Worm (Caenorhabditis elegans) whole organism, L1 larva: Measurements from ENCODE around the gene ztf-22.

ENCODE experiments used
- C04F5.9 ChIP-seq: sonication (generic microtip); optimal IDR thresholded peaks from 2 replicates; lab custom pipeline; 2016; ENCODE audit warnings: missing genetic modification characterization, missing compliant biosample characterization
- alr-1 ChIP-seq: fragments of 200-800 bp; sonication (Bioruptor generic); optimal IDR thresholded peaks from 2 replicates; lab custom pipeline; 2018; ENCODE audit warnings: borderline replicate concordance, mild to moderate bottlenecking, missing genetic modification characterization, missing compliant biosample characterization
- ceh-8 ChIP-seq: fragments of 200-800 bp; sonication (Bioruptor generic); optimal IDR thresholded peaks from 2 replicates; lab custom pipeline; 2018; ENCODE audit warnings: mild to moderate bottlenecking, missing genetic modification characterization, moderate library complexity, missing compliant biosample characterization
- ceh-82 ChIP-seq, 3 experiments: fragments of 150-350 bp in 1 of 3; sonication (generic microtip) in 2 of 3; optimal IDR thresholded peaks; 2 replicates each; lab custom pipeline; 2014 to 2017; ENCODE audit warnings: missing biosample characterization in 3 of 3, missing genetic modification characterization in 3 of 3
- ceh-88 ChIP-seq: fragments of 200-800 bp; sonication (Bioruptor generic); IDR thresholded peaks from 2 replicates; pipeline ENCODE4 v1.3.6; 2022; ENCODE audit warnings: missing genetic modification characterization, missing compliant biosample characterization
- dpl-1 ChIP-seq, 3 experiments: fragments of 150-350 bp in 2 of 3; sonication (generic microtip) in 1 of 3; optimal IDR thresholded peaks; 2 replicates each; lab custom pipeline; 2014 to 2017; ENCODE audit warnings: missing biosample characterization in 3 of 3, missing genetic modification characterization in 3 of 3, missing genetic modification reagents in 3 of 3
- efl-1 ChIP-seq, 4 experiments: fragments of 150-350 bp; optimal IDR thresholded peaks in 3 of 4; peaks in 1 of 4; 1 replicate in 1 of 4; 2 replicates in 3 of 4; lab custom pipeline; 2014; ENCODE audit warnings: missing biosample characterization in 2 of 4, missing genetic modification characterization in 2 of 4, missing genetic modification reagents in 2 of 4
- egl-13 ChIP-seq: sonication (generic microtip); optimal IDR thresholded peaks from 2 replicates; lab custom pipeline; 2016; ENCODE audit warnings: missing genotype, missing genetic modification reagents, missing genetic modification characterization, missing compliant biosample characterization
- ets-5 ChIP-seq: fragments of 200-800 bp; sonication (Bioruptor generic); IDR thresholded peaks from 2 replicates; pipeline ENCODE4 v1.3.6; 2022; ENCODE audit warnings: missing genetic modification characterization, missing compliant biosample characterization
- grh-1 ChIP-seq: fragments of 200-800 bp; sonication (Bioruptor generic); IDR thresholded peaks from 2 replicates; pipeline ENCODE4 v1.3.6; 2022; ENCODE audit warnings: missing genetic modification reagents, missing genetic modification characterization, missing compliant biosample characterization
- jun-1 ChIP-seq: fragments of 150-350 bp; optimal IDR thresholded peaks from 2 replicates; lab custom pipeline; 2014; ENCODE audit warnings: missing biosample characterization, missing genetic modification reagents, missing genetic modification characterization
- lin-13 ChIP-seq: fragments of 150-350 bp; optimal IDR thresholded peaks from 2 replicates; lab custom pipeline; 2014; ENCODE audit warnings: missing biosample characterization, missing genetic modification reagents, missing genetic modification characterization
- lir-3 ChIP-seq: sonication (generic microtip); optimal IDR thresholded peaks from 2 replicates; lab custom pipeline; 2016; ENCODE audit warnings: mild to moderate bottlenecking, missing genetic modification characterization, moderate library complexity, missing compliant biosample characterization; ENCODE audit not compliant: poor library complexity
- mab-9 ChIP-seq: fragments of 200-800 bp; sonication (Bioruptor generic); IDR thresholded peaks from 2 replicates; pipeline ENCODE4 v1.3.6; 2022; ENCODE audit warnings: missing genetic modification reagents, missing genetic modification characterization, missing compliant biosample characterization
- mef-2 ChIP-seq: fragments of 150-350 bp; optimal IDR thresholded peaks from 2 replicates; lab custom pipeline; 2014; ENCODE audit warnings: missing biosample characterization, missing genetic modification characterization
- nhr-11 ChIP-seq: fragments of 150-350 bp; optimal IDR thresholded peaks from 2 replicates; lab custom pipeline; 2014; ENCODE audit warnings: missing biosample characterization, missing genetic modification characterization
- nhr-237 ChIP-seq: fragments of 150-350 bp; optimal IDR thresholded peaks from 2 replicates; lab custom pipeline; 2014; ENCODE audit warnings: missing biosample characterization, missing genetic modification characterization
- nhr-28 ChIP-seq: fragments of 150-350 bp; optimal IDR thresholded peaks from 2 replicates; lab custom pipeline; 2014; ENCODE audit warnings: missing biosample characterization, missing genetic modification characterization
- nhr-47 ChIP-seq: sonication (generic microtip); optimal IDR thresholded peaks from 2 replicates; lab custom pipeline; 2016; ENCODE audit warnings: mild to moderate bottlenecking, missing genetic modification characterization, moderate library complexity, missing compliant biosample characterization
- nhr-84 ChIP-seq: sonication (generic microtip); optimal IDR thresholded peaks from 2 replicates; lab custom pipeline; 2017; ENCODE audit warnings: missing biosample characterization, missing genetic modification characterization
- nhr-85 ChIP-seq: sonication (generic microtip); peaks from one replicate; lab custom pipeline; 2016; ENCODE audit warnings: missing genetic modification characterization, inconsistent platforms, missing compliant biosample characterization
- nhr-90 ChIP-seq: sonication (generic microtip); optimal IDR thresholded peaks from 2 replicates; lab custom pipeline; 2016; ENCODE audit warnings: mild to moderate bottlenecking, missing genetic modification characterization, missing compliant biosample characterization; ENCODE audit not compliant: poor library complexity
- pax-3 ChIP-seq: fragments of 200-800 bp; sonication (Bioruptor generic); optimal IDR thresholded peaks from 2 replicates; lab custom pipeline; 2018; ENCODE audit warnings: mild to moderate bottlenecking, missing genetic modification characterization, moderate library complexity, missing compliant biosample characterization
- pqm-1 ChIP-seq: sonication (generic microtip); optimal IDR thresholded peaks from 3 replicates; lab custom pipeline; 2017; ENCODE audit warnings: missing biosample characterization, missing genetic modification characterization
- skn-1 ChIP-seq: fragments of 150-350 bp; optimal IDR thresholded peaks from 2 replicates; lab custom pipeline; 2014; ENCODE audit warnings: missing biosample characterization, missing genetic modification characterization
- snpc-4 ChIP-seq: fragments of 150-350 bp; optimal IDR thresholded peaks from 2 replicates; lab custom pipeline; 2014; ENCODE audit warnings: missing biosample characterization, missing genetic modification characterization
- sup-37 ChIP-seq: fragments of 200-800 bp; sonication (Bioruptor generic); optimal IDR thresholded peaks from 2 replicates; lab custom pipeline; 2018; ENCODE audit warnings: mild to moderate bottlenecking, missing genetic modification characterization, missing compliant biosample characterization
- tlp-1 ChIP-seq: fragments of 150-350 bp; optimal IDR thresholded peaks from 2 replicates; lab custom pipeline; 2014; ENCODE audit warnings: missing biosample characterization, missing genetic modification characterization
- unc-30 ChIP-seq: sonication (generic microtip); optimal IDR thresholded peaks from 2 replicates; lab custom pipeline; 2017; ENCODE audit warnings: missing biosample characterization, missing genetic modification characterization
- vab-15 ChIP-seq: sonication (generic microtip); optimal IDR thresholded peaks from 2 replicates; lab custom pipeline; 2017; ENCODE audit warnings: missing genotype, mild to moderate bottlenecking, missing genetic modification characterization, missing compliant biosample characterization
- xbp-1 ChIP-seq: sonication (generic microtip); optimal IDR thresholded peaks from 2 replicates; lab custom pipeline; 2016; ENCODE audit warnings: missing genetic modification characterization, missing compliant biosample characterization
- zip-4 ChIP-seq: fragments of 200-800 bp; sonication (Bioruptor generic); optimal IDR thresholded peaks from 2 replicates; lab custom pipeline; 2018; ENCODE audit warnings: mild to moderate bottlenecking, missing genetic modification characterization, moderate library complexity, missing compliant biosample characterization

Gene ztf-22

DNA sequence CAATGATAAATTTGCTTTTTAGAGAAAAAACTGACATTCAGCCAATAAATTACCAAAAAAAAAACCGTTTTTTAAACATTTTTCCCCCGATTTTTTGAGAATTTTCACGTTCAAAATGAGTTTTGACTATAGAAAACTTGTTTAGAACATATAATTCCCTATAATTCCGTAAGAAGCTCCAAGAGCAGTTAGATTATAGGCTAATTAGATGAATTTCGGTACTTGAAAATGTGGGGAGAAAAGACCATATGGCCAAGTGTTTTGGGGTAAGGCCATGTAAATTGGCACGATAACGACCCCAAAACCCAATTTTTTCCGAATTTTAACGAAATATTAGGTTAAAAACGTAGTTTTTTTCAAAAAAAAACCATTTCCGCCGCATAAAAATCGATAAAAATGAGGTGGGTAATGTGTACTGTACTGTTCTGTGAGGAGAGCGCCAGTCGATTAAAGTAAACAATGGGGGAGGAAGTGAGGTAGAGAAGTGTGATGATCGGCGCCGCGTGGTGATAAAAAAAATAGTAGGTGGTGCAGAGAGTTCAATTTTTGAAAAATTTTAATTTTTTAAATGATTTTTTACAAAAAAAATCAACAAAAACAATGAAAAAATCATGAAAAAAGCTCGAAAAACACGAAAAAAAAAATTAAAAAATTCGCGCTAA is 47.6 kb upstream of the ztf-22 start:
- TF ChIP-seq skn-1, result peak; percentile 18
- TF ChIP-seq alr-1, result no peak
- no peak for TF ChIP-seq efl-1 (optimal IDR thresholded peaks at IDR 0.05; lab: Kevin White, UChicago)
- no peak for TF ChIP-seq efl-1 (GFP tag; optimal IDR thresholded peaks at IDR 0.05 in 1 of 2; lab: Kevin White, UChicago)
- TF ChIP-seq nhr-28 (tag; lab: Kevin White, UChicago), result no peak

DNA sequence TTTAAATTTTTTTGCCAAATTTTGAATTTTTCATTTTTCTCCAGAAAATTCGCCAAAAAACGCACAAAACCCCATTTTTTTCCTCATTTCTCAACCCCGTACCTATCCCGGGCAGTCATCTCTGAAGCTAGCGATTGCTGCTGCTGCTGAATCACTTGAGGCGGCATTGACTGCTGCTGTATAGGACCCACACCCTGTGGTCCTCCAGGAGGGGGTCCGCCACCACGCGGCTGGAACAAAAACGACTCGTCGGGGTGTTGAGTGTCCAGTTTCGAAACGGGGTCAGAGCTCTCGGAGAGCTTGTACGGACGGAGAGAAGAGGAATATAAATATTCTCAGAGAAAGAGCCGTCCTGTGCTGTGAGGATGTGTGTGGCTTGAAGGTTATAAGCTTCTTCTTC is 44.7 kb upstream of the ztf-22 start, which contains the start of gene sam-10:
TSS of gene sam-10 (minus strand) at position 167 of the 400 bp plus-strand sequence.
- TF ChIP-seq nhr-237 (tag; lab: Kevin White, UChicago), result no peak
- no peak for TF ChIP-seq pqm-1 (tag; lab: Kevin White, UChicago)
- TF ChIP-seq unc-30 (tag; lab: Kevin White, UChicago), result no peak
- no peak for TF ChIP-seq tlp-1 (tag; lab: Kevin White, UChicago)
- no peak for TF ChIP-seq ceh-82 (tag; optimal IDR thresholded peaks at IDR 0.05; lab: Kevin White, UChicago)
- TF ChIP-seq nhr-47 (tag; lab: Kevin White, UChicago), result no peak
- no peak for TF ChIP-seq ceh-88 (GFP tag; lab: Robert Waterston, UW)
- TF ChIP-seq dpl-1 (GFP tag; optimal IDR thresholded peaks at IDR 0.05; lab: Kevin White, UChicago), result no peak
- no peak for TF ChIP-seq nhr-90 (tag; lab: Kevin White, UChicago)
- no peak for TF ChIP-seq pax-3 (tag; lab: Kevin White, UChicago)
- no peak for TF ChIP-seq nhr-11 (tag; lab: Kevin White, UChicago)
- no peak for TF ChIP-seq jun-1 (tag; lab: Kevin White, UChicago)

DNA sequence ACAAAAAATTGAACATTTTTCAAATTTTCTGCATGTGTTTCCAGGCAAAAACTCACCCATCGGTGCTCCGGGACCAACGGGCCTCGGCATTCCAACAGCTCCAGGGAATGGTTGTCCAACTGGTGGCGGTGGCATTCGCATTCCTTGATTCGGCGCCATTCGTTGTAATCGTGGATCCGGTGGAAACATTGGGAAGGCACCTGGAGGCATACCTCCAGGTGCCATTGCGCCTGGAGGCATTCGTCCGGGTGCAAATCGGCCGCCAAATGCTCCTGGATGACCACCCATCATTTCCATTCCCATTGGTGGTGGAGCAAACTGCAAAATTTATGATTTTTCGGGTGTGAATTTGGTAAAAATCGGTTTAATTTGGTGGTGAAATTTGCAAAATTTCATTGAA is 40.8 kb upstream of the ztf-22 start:
- no peak for TF ChIP-seq C04F5.9 (tag; lab: Kevin White, UChicago)
- TF ChIP-seq egl-13 (tag; lab: Kevin White, UChicago), result no peak
- no peak for TF ChIP-seq nhr-85
- TF ChIP-seq mab-9 (GFP tag; lab: Robert Waterston, UW), result no peak
- TF ChIP-seq zip-4 (GFP tag; lab: Kevin White, UChicago), result no peak
- no peak for TF ChIP-seq nhr-47 (tag; lab: Kevin White, UChicago)
- TF ChIP-seq snpc-4 (tag; lab: Kevin White, UChicago), result no peak
- TF ChIP-seq skn-1, result no peak
- TF ChIP-seq ets-5 (GFP tag; lab: Robert Waterston, UW), result no peak
- TF ChIP-seq lin-13 (GFP tag; lab: Kevin White, UChicago), result no peak
- TF ChIP-seq lir-3 (tag; lab: Kevin White, UChicago), result no peak
- no peak for TF ChIP-seq vab-15
- TF ChIP-seq xbp-1 (tag; lab: Kevin White, UChicago), result no peak
- TF ChIP-seq nhr-84 (tag; lab: Kevin White, UChicago), result no peak
- TF ChIP-seq, all 84 proteins: peak for 0

DNA sequence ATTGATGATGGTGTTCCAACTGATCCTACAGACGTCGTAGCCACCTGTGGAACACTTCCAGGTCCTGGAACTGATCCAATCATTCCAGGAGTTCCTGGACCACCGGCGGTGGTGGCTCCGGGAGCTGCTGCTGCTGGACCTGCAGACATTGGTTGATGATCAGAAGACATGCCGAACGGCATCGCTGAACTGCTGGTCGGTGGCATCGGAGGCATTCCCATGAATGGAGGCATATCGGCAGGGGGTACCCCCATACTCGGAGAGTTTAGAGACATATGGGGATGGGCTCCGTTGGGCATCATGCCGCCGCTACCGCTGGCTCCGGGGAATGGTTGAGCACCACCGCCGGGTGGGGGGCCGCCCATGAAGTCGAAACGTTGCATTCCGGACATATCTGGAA is 39.7 kb upstream of the ztf-22 start:
- TF ChIP-seq ceh-8 (GFP tag; lab: Kevin White, UChicago), result peak; percentile 28
- TF ChIP-seq mef-2 (tag; lab: Kevin White, UChicago), result no peak

DNA sequence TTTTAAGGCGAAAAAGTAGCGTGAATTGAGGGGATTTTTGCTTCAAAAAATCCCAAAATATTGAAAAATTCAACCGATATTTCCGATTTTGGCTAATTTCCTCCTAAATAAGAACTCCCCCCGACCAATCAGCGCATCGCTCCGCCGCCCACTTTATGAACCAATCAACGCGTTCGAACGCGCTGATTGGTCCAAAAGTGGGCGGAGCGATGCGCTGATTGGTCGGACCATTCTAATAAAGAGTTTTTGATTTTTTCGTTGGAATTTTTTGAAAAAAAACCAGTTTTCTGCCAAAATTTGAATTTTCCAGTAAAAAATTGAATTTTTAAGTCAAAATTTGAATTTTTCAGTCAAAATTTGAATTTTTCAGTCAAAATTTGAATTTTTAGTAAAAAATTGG is 35.6 kb upstream of the ztf-22 start:
- TF ChIP-seq sup-37 (GFP tag; lab: Kevin White, UChicago) (no peak), grh-1 (GFP tag; lab: Robert Waterston, UW) (0 out of 2 replicates have a peak, but pooled peaks have one; percentile 6), C04F5.9 (tag; lab: Kevin White, UChicago) (no peak)
